Worm (Caenorhabditis elegans) whole organism, mixed stage, embryonic: ENCODE results near the gene F07G6.5.
"Not testable (repeated sequence)": the region's sequence is repeated elsewhere in the genome, so short reads cannot be mapped to it uniquely, and the experiment has no call there.

Experiments used
- M03D4.4 ChIP-seq: sonication (generic microtip); optimal IDR thresholded peaks from 2 replicates; lab custom pipeline; 2017; ENCODE audit warnings: mild to moderate bottlenecking, missing genetic modification characterization, missing compliant biosample characterization
- bed-3 ChIP-seq: fragments of 200-800 bp; sonication (Bioruptor generic); optimal IDR thresholded peaks from 3 replicates; lab custom pipeline; 2018; ENCODE audit warnings: mild to moderate bottlenecking, missing genetic modification characterization, moderate library complexity, missing compliant biosample characterization
- blmp-1 ChIP-seq: fragments of 150-350 bp; optimal IDR thresholded peaks from 2 replicates; lab custom pipeline; 2014; ENCODE audit warnings: missing biosample characterization, missing genetic modification characterization
- ceh-39 ChIP-seq: fragments of 150-350 bp; optimal IDR thresholded peaks from 2 replicates; lab custom pipeline; 2014; ENCODE audit warnings: missing biosample characterization, missing genetic modification characterization
- ceh-43 ChIP-seq: fragments of 200-800 bp; sonication (Bioruptor generic); optimal IDR thresholded peaks from 2 replicates; lab custom pipeline; 2018; ENCODE audit warnings: mild to moderate bottlenecking, missing genetic modification characterization, moderate library complexity, missing compliant biosample characterization
- ceh-83 ChIP-seq: fragments of 200-800 bp; sonication (Bioruptor generic); optimal IDR thresholded peaks from 2 replicates; lab custom pipeline; 2018; ENCODE audit warnings: mild to moderate bottlenecking, missing genetic modification characterization, missing compliant biosample characterization
- ces-1 ChIP-seq: fragments of 150-350 bp; optimal IDR thresholded peaks from 2 replicates; lab custom pipeline; 2014; ENCODE audit warnings: missing biosample characterization, missing genetic modification reagents, missing genetic modification characterization
- cnd-1 ChIP-seq: fragments of 200-800 bp; sonication (Bioruptor generic); optimal IDR thresholded peaks from 2 replicates; lab custom pipeline; 2018; ENCODE audit warnings: mild to moderate bottlenecking, missing genetic modification characterization, missing compliant biosample characterization
- drap-1 ChIP-seq: fragments of 200-800 bp; sonication (Bioruptor generic); optimal IDR thresholded peaks from 3 replicates; lab custom pipeline; 2018; ENCODE audit warnings: mild to moderate bottlenecking, missing genetic modification characterization, missing compliant biosample characterization
- elt-1 ChIP-seq: sonication (generic microtip); optimal IDR thresholded peaks from 2 replicates; lab custom pipeline; 2017; ENCODE audit warnings: missing genetic modification characterization, mild to moderate bottlenecking, missing compliant biosample characterization, antibody characterized with exemption, moderate library complexity, borderline replicate concordance; ENCODE audit not compliant: insufficient read depth
- elt-3 ChIP-seq: fragments of 150-350 bp; optimal IDR thresholded peaks from 2 replicates; lab custom pipeline; 2014; ENCODE audit warnings: missing biosample characterization, missing genetic modification characterization
- hlh-1 ChIP-seq: fragments of 150-350 bp; optimal IDR thresholded peaks from 2 replicates; lab custom pipeline; 2014; ENCODE audit warnings: missing biosample characterization, missing genetic modification reagents, missing genetic modification characterization
- lin-13 ChIP-seq: fragments of 150-350 bp; optimal IDR thresholded peaks from 2 replicates; lab custom pipeline; 2014; ENCODE audit warnings: missing biosample characterization, missing genetic modification characterization
- lin-32 ChIP-seq: fragments of 200-800 bp; sonication (Bioruptor generic); optimal IDR thresholded peaks from 2 replicates; lab custom pipeline; 2018; ENCODE audit warnings: mild to moderate bottlenecking, missing genetic modification characterization, missing compliant biosample characterization
- lsy-2 ChIP-seq: fragments of 150-350 bp; optimal IDR thresholded peaks from 2 replicates; lab custom pipeline; 2014; ENCODE audit warnings: missing biosample characterization, missing genetic modification characterization
- mep-1 ChIP-seq: fragments of 150-350 bp; optimal IDR thresholded peaks from 2 replicates; lab custom pipeline; 2017; ENCODE audit warnings: missing biosample characterization, missing genetic modification reagents, missing genetic modification characterization, inconsistent platforms
- mls-2 ChIP-seq: sonication (generic microtip); optimal IDR thresholded peaks from 2 replicates; lab custom pipeline; 2016; ENCODE audit warnings: mild to moderate bottlenecking, missing genetic modification characterization, moderate library complexity, missing compliant biosample characterization
- nhr-12 ChIP-seq: fragments of 150-350 bp; optimal IDR thresholded peaks from 2 replicates; lab custom pipeline; 2014; ENCODE audit warnings: missing biosample characterization, missing genetic modification characterization
- nhr-2 ChIP-seq: fragments of 150-350 bp; optimal IDR thresholded peaks from 2 replicates; lab custom pipeline; 2014; ENCODE audit warnings: missing biosample characterization, missing genetic modification characterization
- nhr-237 ChIP-seq: fragments of 150-350 bp; optimal IDR thresholded peaks from 2 replicates; lab custom pipeline; 2014; ENCODE audit warnings: missing biosample characterization, missing genetic modification characterization
- nhr-28 ChIP-seq: fragments of 150-350 bp; optimal IDR thresholded peaks from 2 replicates; lab custom pipeline; 2014; ENCODE audit warnings: missing biosample characterization, missing genetic modification characterization
- nhr-76 ChIP-seq: sonication (generic microtip); optimal IDR thresholded peaks from 2 replicates; lab custom pipeline; 2017; ENCODE audit warnings: missing biosample characterization, missing genetic modification characterization
- pha-4 ChIP-seq: fragments of 150-350 bp; optimal IDR thresholded peaks from 2 replicates; lab custom pipeline; 2018; ENCODE audit warnings: missing biosample characterization, missing genetic modification reagents, missing genetic modification characterization
- sem-2 ChIP-seq: fragments of 200-800 bp; sonication (Bioruptor generic); optimal IDR thresholded peaks from 2 replicates; lab custom pipeline; 2018; ENCODE audit warnings: mild to moderate bottlenecking, missing genetic modification characterization, missing compliant biosample characterization
- snpc-4 ChIP-seq: fragments of 150-350 bp; optimal IDR thresholded peaks from 2 replicates; lab custom pipeline; 2014; ENCODE audit warnings: missing biosample characterization, missing genetic modification characterization
- tbx-8 ChIP-seq: fragments of 200-800 bp; sonication (Bioruptor generic); optimal IDR thresholded peaks from 2 replicates; lab custom pipeline; 2018; ENCODE audit warnings: mild to moderate bottlenecking, missing genetic modification characterization, moderate library complexity, missing compliant biosample characterization
- unc-120 ChIP-seq: sonication (generic microtip); optimal IDR thresholded peaks from 2 replicates; lab custom pipeline; 2017; ENCODE audit warnings: missing genetic modification characterization, missing compliant biosample characterization; ENCODE audit not compliant: poor library complexity, severe bottlenecking
- unc-39 ChIP-seq: fragments of 150-350 bp; optimal IDR thresholded peaks from 2 replicates; lab custom pipeline; 2014; ENCODE audit warnings: missing biosample characterization, missing genetic modification characterization
- zip-8 ChIP-seq: fragments of 150-350 bp; optimal IDR thresholded peaks from 2 replicates; lab custom pipeline; 2014; ENCODE audit warnings: missing biosample characterization, missing genetic modification characterization
- ztf-11 ChIP-seq: fragments of 150-350 bp; optimal IDR thresholded peaks from 2 replicates; lab custom pipeline; 2014; ENCODE audit warnings: missing biosample characterization, missing genetic modification characterization

The F07G6.5 gene

DNA sequence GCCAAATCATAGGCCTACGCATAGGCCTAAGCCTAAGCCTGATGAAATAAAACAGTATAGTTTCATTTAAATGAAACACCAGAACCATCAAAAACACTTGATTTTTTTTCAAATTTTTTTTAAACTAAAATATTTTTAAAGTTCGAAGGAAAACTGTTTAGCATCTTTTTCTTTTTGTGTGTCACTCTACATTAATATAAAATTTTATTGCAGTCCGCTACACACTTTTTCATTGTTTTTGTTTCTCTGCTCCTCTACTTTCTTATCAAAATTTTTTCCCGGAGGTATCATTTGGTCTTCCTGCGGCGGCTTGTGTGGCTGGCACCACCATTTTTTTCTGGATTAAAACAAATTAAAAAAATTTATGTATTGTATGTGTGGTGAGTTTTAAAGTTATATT is 19.4 kb downstream of the F07G6.5 start, which contains the start of gene C36C9.11:
C36C9.11 (plus strand) TSS at position 301 of the 400 bp plus-strand sequence.
- TF ChIP-seq hlh-1; unc-120 (tag; lab: Kevin White, UChicago); ceh-43: not testable (repeated sequence)

DNA sequence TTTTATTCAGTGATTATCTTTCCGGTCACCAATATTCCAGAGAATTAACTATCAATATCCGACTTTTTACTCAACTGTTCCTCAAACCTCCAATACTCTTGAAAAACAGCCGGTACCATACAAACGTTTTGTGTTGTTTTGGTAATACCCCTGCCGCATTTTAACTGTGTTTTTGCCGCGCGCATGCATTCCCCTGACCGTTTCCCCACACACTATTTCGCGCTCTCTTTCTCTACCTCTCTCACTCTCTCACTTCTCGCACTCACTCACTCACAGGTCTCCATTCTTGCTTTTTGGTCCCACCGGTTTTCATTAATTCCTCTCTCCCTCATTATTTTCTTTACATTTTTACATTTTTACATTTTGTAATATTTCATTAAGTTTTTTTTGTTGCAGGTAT is 23.9 kb downstream of the F07G6.5 start, which contains the start of gene meg-4:
meg-4 (plus strand) TSS at position 397 of the 400 bp plus-strand sequence.
- TF ChIP-seq nhr-237 (tag; lab: Kevin White, UChicago): no peak
- TF ChIP-seq blmp-1 (tag; lab: Kevin White, UChicago): no peak
- TF ChIP-seq nhr-76 (tag; lab: Kevin White, UChicago): no peak
- TF ChIP-seq nhr-2 (tag; lab: Kevin White, UChicago): no peak

DNA sequence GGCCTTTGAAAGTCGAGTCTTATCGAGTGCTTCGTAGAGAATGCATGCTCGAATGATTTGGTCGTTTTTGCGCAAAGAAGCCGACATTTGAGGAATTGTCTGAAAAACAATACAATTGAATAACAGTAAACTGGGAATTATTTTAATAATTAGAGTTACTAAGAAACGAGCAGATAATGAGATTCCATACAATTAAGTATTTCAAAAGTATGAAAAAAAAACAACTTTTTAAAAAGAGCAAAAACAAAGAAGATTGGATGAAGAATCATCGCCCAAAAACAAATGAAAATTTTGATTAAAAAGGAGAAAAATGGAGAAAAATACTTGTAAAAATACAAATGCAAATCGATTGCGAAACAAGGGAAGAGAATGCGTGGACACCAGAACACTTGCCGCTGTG is 28.4 kb downstream of the F07G6.5 start, which contains the start of gene fbxa-170:
fbxa-170 (minus strand) TSS at position 101 of the 400 bp plus-strand sequence.
- TF ChIP-seq ztf-11 (tag; lab: Kevin White, UChicago): no peak
- TF ChIP-seq sem-2 (GFP tag; lab: Kevin White, UChicago): no peak
- no peak for TF ChIP-seq nhr-76 (tag; lab: Kevin White, UChicago)
- no peak for TF ChIP-seq M03D4.4
- TF ChIP-seq lin-13 (tag; lab: Kevin White, UChicago): no peak
- no peak for TF ChIP-seq pha-4
- no peak for TF ChIP-seq unc-120 (tag; lab: Kevin White, UChicago)
- TF ChIP-seq, all 35 proteins: peak for 0

DNA sequence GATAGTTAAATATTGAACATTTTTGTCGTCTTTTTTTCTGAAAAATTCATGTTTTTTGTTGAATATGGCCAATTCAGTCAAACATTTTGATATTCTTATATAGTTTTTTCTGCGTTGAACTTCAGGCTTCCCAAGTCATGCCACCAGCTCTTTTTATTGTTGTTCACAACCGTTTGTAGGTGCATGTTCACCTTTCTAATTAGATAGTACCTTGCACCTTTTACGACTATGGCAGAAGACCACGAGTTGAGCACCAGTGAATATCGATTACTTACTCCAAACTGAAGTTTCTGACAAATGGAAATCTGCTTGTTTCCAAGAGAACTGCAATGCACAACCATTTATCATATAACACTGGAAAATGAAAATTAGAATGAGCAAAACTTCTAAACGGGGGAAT is 30.6 kb downstream of the F07G6.5 start:
- TF ChIP-seq ceh-83 (GFP tag; lab: Kevin White, UChicago) (no peak), nhr-76 (tag; lab: Kevin White, UChicago) (no peak), ztf-11 (tag; lab: Kevin White, UChicago) (no peak), nhr-2 (tag; lab: Kevin White, UChicago) (no peak), blmp-1 (tag; lab: Kevin White, UChicago) (no peak), snpc-4 (tag; lab: Kevin White, UChicago) (no peak), unc-120 (tag; lab: Kevin White, UChicago) (no peak), ceh-43 (no peak), cnd-1 (tag; lab: Kevin White, UChicago) (no peak), hlh-1 (no peak), nhr-237 (tag; lab: Kevin White, UChicago) (no peak), bed-3 (GFP tag; lab: Kevin White, UChicago) (no peak), tbx-8 (GFP tag; lab: Kevin White, UChicago) (no peak), drap-1 (no peak), M03D4.4 (no peak), nhr-28 (tag; lab: Kevin White, UChicago) (no peak), lsy-2 (no peak)

DNA sequence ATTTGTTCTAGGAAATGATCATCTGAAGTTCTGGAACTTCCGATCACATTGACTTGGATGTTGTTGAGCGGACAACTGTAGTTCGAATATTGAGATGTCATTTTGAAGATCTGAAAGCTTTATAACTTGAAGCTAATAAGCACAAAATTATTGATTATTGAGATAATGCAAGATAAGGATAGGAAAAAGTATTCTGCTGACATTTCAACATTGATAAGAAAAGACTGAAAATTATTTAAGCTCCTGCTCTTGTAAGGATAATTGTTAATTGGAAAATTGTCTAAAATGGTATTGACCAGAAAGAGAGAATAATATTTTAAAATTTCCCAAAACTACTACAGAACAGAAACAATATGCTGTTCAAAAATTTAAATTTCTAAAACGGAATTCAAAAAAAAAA is 32.4 kb downstream of the F07G6.5 start, which contains the start of gene tbx-31:
tbx-31 (minus strand) TSS at position 101 of the 400 bp plus-strand sequence.
- no peak for TF ChIP-seq elt-1 (tag; lab: Kevin White, UChicago)
- no peak for TF ChIP-seq hlh-1
- no peak for TF ChIP-seq nhr-2 (tag; lab: Kevin White, UChicago)
- TF ChIP-seq ceh-43: no peak
- TF ChIP-seq lin-32 (GFP tag; lab: Kevin White, UChicago): no peak
- TF ChIP-seq ceh-39 (tag; lab: Kevin White, UChicago): no peak
- no peak for TF ChIP-seq mls-2 (tag; lab: Kevin White, UChicago)
- no peak for TF ChIP-seq elt-3 (tag; lab: Kevin White, UChicago)
- TF ChIP-seq nhr-12 (tag; lab: Kevin White, UChicago): no peak
- no peak for TF ChIP-seq M03D4.4
- no peak for TF ChIP-seq mep-1 (tag; lab: Kevin White, UChicago)
- TF ChIP-seq, all 35 proteins: peak for 0

DNA sequence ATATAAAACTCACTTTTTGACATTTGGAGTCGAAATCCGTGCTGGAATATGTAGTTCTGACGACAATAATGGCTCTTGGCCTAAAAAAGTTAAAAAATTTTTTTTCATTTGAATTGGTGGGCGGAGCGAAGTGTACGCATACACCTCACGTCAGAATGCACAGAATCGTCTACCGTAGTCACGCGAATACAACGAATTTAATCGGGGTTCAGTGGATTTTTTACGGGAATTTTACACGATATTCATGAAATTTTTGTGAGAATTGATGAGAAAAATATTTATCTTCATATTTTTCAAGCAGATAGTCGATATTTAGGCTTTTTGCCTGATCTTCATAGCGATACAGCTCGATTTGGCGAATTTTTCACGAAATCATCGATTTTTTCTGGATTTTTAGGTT is 37.7 kb downstream of the F07G6.5 start, which contains the start of gene R09H3.3:
R09H3.3 (minus strand) TSS at position 101 of the 400 bp plus-strand sequence.
- TF ChIP-seq mls-2 (tag; lab: Kevin White, UChicago) (no peak), drap-1 (no peak), nhr-76 (tag; lab: Kevin White, UChicago) (no peak), ces-1 (GFP tag; lab: Kevin White, UChicago) (no peak), unc-39 (no peak), zip-8 (tag; lab: Kevin White, UChicago) (no peak), nhr-12 (tag; lab: Kevin White, UChicago) (no peak)
